Worm (Caenorhabditis elegans): ENCODE measurements around the gene mec-1.

- no peak for TF ChIP-seq nhr-90 (tag; optimal IDR thresholded peaks at IDR 0.05)
- TF ChIP-seq Y53F4B.3 (GFP tag; IDR thresholded peaks at IDR 0.05): no peak
- no peak for TF ChIP-seq snpc-4 (GFP tag; optimal IDR thresholded peaks at IDR 0.05)
- no peak for TF ChIP-seq snpc-4 (tag; optimal IDR thresholded peaks at IDR 0.05)
Observed at ce11 chrV:7003850-7004249, 47.5 kb downstream of the mec-1 start, which contains the start of gene srab-4.

Data from whole organism, young adult.